Worm (Caenorhabditis elegans) whole organism, L4/young adult: ENCODE data around the gene rom-1.

Experiments used
- W03F9.2 ChIP-seq: fragments of 150-350 bp; optimal IDR thresholded peaks from 2 replicates; lab custom pipeline; 2014; ENCODE audit warnings: missing biosample characterization, missing genetic modification characterization
- dao-5 ChIP-seq: sonication (generic microtip); optimal IDR thresholded peaks from 2 replicates; lab custom pipeline; 2016; ENCODE audit warnings: missing genotype, missing genetic modification characterization, moderate library complexity, missing compliant biosample characterization
- him-1 ChIP-seq: sonication (generic microtip); optimal IDR thresholded peaks from 2 replicates; lab custom pipeline; 2016; ENCODE audit warnings: missing genotype, missing genetic modification reagents, missing genetic modification characterization, missing compliant biosample characterization

The rom-1 gene

ce11 chrIII:4906896-4907295 lies at the start of gene rom-1:
Gene rom-1, plus strand, starts transcription at chrIII:4907196.
- TF ChIP-seq W03F9.2 (tag; lab: Kevin White, UChicago): no peak
- TF ChIP-seq dao-5 (tag; lab: Kevin White, UChicago): no peak
- no peak for TF ChIP-seq him-1 (tag; lab: Kevin White, UChicago)

- TF ChIP-seq W03F9.2 (tag; lab: Kevin White, UChicago): no peak
- TF ChIP-seq him-1 (tag; lab: Kevin White, UChicago): no peak
- TF ChIP-seq dao-5 (tag; lab: Kevin White, UChicago): no peak
Observed at ce11 chrIII:4859039-4859438, 48.0 kb upstream of the rom-1 start, which contains the start of gene C35D10.6. Gene C35D10.6, plus strand, starts transcription at chrIII:4859339.

ce11 chrIII:4861744-4862401 lies 45.1 kb upstream of the rom-1 start, which contains the start of the genes C35D10.10 and C35D10.5:
Gene C35D10.10, minus strand, starts transcription at chrIII:4861794.
Gene C35D10.5, plus strand, starts transcription at chrIII:4862351.
- TF ChIP-seq W03F9.2 (tag; lab: Kevin White, UChicago): no peak
- TF ChIP-seq dao-5 (tag; lab: Kevin White, UChicago): no peak
- TF ChIP-seq him-1 (tag; lab: Kevin White, UChicago): no peak

ce11 chrIII:4863127-4863526 lies 43.9 kb upstream of the rom-1 start, which contains the start of gene coq-8:
Gene coq-8, plus strand, starts transcription at chrIII:4863427.
- TF ChIP-seq dao-5 (tag; lab: Kevin White, UChicago) (no peak), him-1 (tag; lab: Kevin White, UChicago) (no peak), W03F9.2 (tag; lab: Kevin White, UChicago) (no peak)

ce11 chrIII:4866762-4867161 lies 40.2 kb upstream of the rom-1 start, which contains the start of gene C35D10.17:
Gene C35D10.17, plus strand, starts transcription at chrIII:4867062.
- TF ChIP-seq W03F9.2 (tag; lab: Kevin White, UChicago): no peak
- TF ChIP-seq dao-5 (tag; lab: Kevin White, UChicago): no peak
- TF ChIP-seq him-1 (tag; lab: Kevin White, UChicago): no peak

- no peak for TF ChIP-seq him-1 (tag; lab: Kevin White, UChicago)
- no peak for TF ChIP-seq dao-5 (tag; lab: Kevin White, UChicago)
- no peak for TF ChIP-seq W03F9.2 (tag; lab: Kevin White, UChicago)
Observed at ce11 chrIII:4868643-4869042, 38.4 kb upstream of the rom-1 start, which contains the start of the genes msd-4 and C35D10.3. Gene msd-4, minus strand, starts transcription at chrIII:4868743. Gene C35D10.3, plus strand, starts transcription at chrIII:4868921.

ce11 chrIII:4870478-4870877 lies 36.5 kb upstream of the rom-1 start, which contains the start of gene gipc-1:
Gene gipc-1, plus strand, starts transcription at chrIII:4870778.
- TF ChIP-seq dao-5 (tag; lab: Kevin White, UChicago) (no peak), him-1 (tag; lab: Kevin White, UChicago) (no peak), W03F9.2 (tag; lab: Kevin White, UChicago) (no peak)

- TF ChIP-seq dao-5 (tag; lab: Kevin White, UChicago) (no peak), W03F9.2 (tag; lab: Kevin White, UChicago) (no peak), him-1 (tag; lab: Kevin White, UChicago) (no peak)
Observed at ce11 chrIII:4873395-4873794, 33.6 kb upstream of the rom-1 start.

ce11 chrIII:4874671-4875070 lies 32.3 kb upstream of the rom-1 start, which contains the start of gene C35D10.12:
Gene C35D10.12, minus strand, starts transcription at chrIII:4874771.
- TF ChIP-seq W03F9.2 (tag; lab: Kevin White, UChicago): no peak

ce11 chrIII:4875663-4876062 lies 31.3 kb upstream of the rom-1 start:
- no peak for TF ChIP-seq dao-5 (tag; lab: Kevin White, UChicago)
- no peak for TF ChIP-seq him-1 (tag; lab: Kevin White, UChicago)
- TF ChIP-seq W03F9.2 (tag; lab: Kevin White, UChicago): no peak

- TF ChIP-seq him-1 (tag; lab: Kevin White, UChicago) (no peak), W03F9.2 (tag; lab: Kevin White, UChicago) (no peak), dao-5 (tag; lab: Kevin White, UChicago) (no peak)
Observed at ce11 chrIII:4878281-4878680, 28.7 kb upstream of the rom-1 start, which contains the start of the genes tost-1 and arx-6. Gene tost-1, minus strand, starts transcription at chrIII:4878311. Gene arx-6, plus strand, starts transcription at chrIII:4878658.

- TF ChIP-seq dao-5 (tag; lab: Kevin White, UChicago) (no peak), him-1 (tag; lab: Kevin White, UChicago) (no peak), W03F9.2 (tag; lab: Kevin White, UChicago) (no peak)
Observed at ce11 chrIII:4879445-4879844, 27.6 kb upstream of the rom-1 start, which contains the start of gene C35D10.1. Gene C35D10.1, plus strand, starts transcription at chrIII:4879745.

- TF ChIP-seq him-1 (tag; lab: Kevin White, UChicago) (no peak), W03F9.2 (tag; lab: Kevin White, UChicago) (no peak), dao-5 (tag; lab: Kevin White, UChicago) (no peak)
Observed at ce11 chrIII:4881955-4882354, 25.0 kb upstream of the rom-1 start.
